Worm (Caenorhabditis elegans) whole organism, L4 larva: ENCODE results near the gene glp-1.

Experiments
- F49E8.2 ChIP-seq: sonication (generic microtip); optimal IDR thresholded peaks from 2 replicates; lab custom pipeline; 2016; ENCODE audit warnings: missing compliant biosample characterization, mild to moderate bottlenecking, missing genetic modification characterization, borderline replicate concordance
- Y48G9A.11 ChIP-seq: fragments of 200-800 bp; sonication (Bioruptor generic); IDR thresholded peaks from 2 replicates; pipeline ENCODE4 v1.3.6; 2022; ENCODE audit warnings: missing genetic modification reagents, missing genetic modification characterization, missing compliant biosample characterization
- Y75B8A.6 ChIP-seq: fragments of 200-800 bp; sonication (Bioruptor generic); IDR thresholded peaks from 2 replicates; pipeline ENCODE4 v1.3.6; 2022; ENCODE audit warnings: missing genetic modification reagents, missing genetic modification characterization, missing compliant biosample characterization
- aha-1 ChIP-seq: fragments of 150-350 bp; peaks from one replicate; lab custom pipeline; 2014; ENCODE audit warnings: missing biosample characterization, missing genetic modification characterization
- ceh-28 ChIP-seq: fragments of 150-350 bp; optimal IDR thresholded peaks from 2 replicates; lab custom pipeline; 2014; ENCODE audit warnings: missing biosample characterization, missing genetic modification reagents, missing genetic modification characterization
- daf-12 ChIP-seq: fragments of 150-350 bp; optimal IDR thresholded peaks from 2 replicates; lab custom pipeline; 2014; ENCODE audit warnings: missing biosample characterization, missing genetic modification reagents, missing genetic modification characterization
- dmd-6 ChIP-seq: fragments of 200-800 bp; sonication (Bioruptor generic); IDR thresholded peaks from 2 replicates; pipeline ENCODE4 v1.3.6; 2022; ENCODE audit warnings: missing genetic modification reagents, missing genetic modification characterization, missing compliant biosample characterization
- dpl-1 ChIP-seq: fragments of 150-350 bp; optimal IDR thresholded peaks from 2 replicates; lab custom pipeline; 2014; ENCODE audit warnings: missing biosample characterization, missing genetic modification reagents, missing genetic modification characterization
- dve-1 ChIP-seq: sonication (generic microtip); optimal IDR thresholded peaks from 2 replicates; lab custom pipeline; 2017; ENCODE audit warnings: antibody characterized with exemption, mild to moderate bottlenecking, missing genetic modification characterization, missing compliant biosample characterization; ENCODE audit not compliant: insufficient read depth
- fkh-10 ChIP-seq: fragments of 150-350 bp; optimal IDR thresholded peaks from 2 replicates; lab custom pipeline; 2014; ENCODE audit warnings: missing biosample characterization, missing genetic modification reagents, missing genetic modification characterization
- hlh-30 ChIP-seq: sonication (generic microtip); optimal IDR thresholded peaks from 2 replicates; lab custom pipeline; 2017; ENCODE audit warnings: antibody characterized with exemption, mild to moderate bottlenecking, missing genetic modification characterization, missing compliant biosample characterization; ENCODE audit not compliant: insufficient read depth
- hmg-1.1 ChIP-seq: fragments of 200-800 bp; sonication (Bioruptor generic); IDR thresholded peaks from 2 replicates; pipeline ENCODE4 v1.3.6; 2022; ENCODE audit warnings: missing genetic modification reagents, missing genetic modification characterization, missing compliant biosample characterization
- lin-1 ChIP-seq: fragments of 200-800 bp; sonication (Bioruptor generic); IDR thresholded peaks from 2 replicates; pipeline ENCODE4 v1.3.6; 2022; ENCODE audit warnings: missing genetic modification reagents, missing genetic modification characterization, missing compliant biosample characterization
- lin-38 ChIP-seq: fragments of 200-800 bp; sonication (Bioruptor generic); IDR thresholded peaks from 2 replicates; pipeline ENCODE4 v1.3.6; 2022; ENCODE audit warnings: missing genetic modification reagents, missing genetic modification characterization, missing compliant biosample characterization
- mdl-1 ChIP-seq, 2 experiments: fragments of 150-350 bp in 1 of 2; sonication (generic microtip) in 1 of 2; optimal IDR thresholded peaks; 2 replicates each; lab custom pipeline; 2014 to 2017; ENCODE audit warnings: missing biosample characterization in 2 of 2, missing genetic modification characterization in 2 of 2
- mes-2 ChIP-seq: sonication (generic microtip); optimal IDR thresholded peaks from 2 replicates; lab custom pipeline; 2016; ENCODE audit warnings: missing genotype, mild to moderate bottlenecking, missing genetic modification characterization, missing compliant biosample characterization; ENCODE audit not compliant: poor library complexity, severe bottlenecking
- nhr-11 ChIP-seq: fragments of 150-350 bp; optimal IDR thresholded peaks from 2 replicates; lab custom pipeline; 2014; ENCODE audit warnings: missing biosample characterization, missing genetic modification characterization
- nhr-28 ChIP-seq: fragments of 150-350 bp; optimal IDR thresholded peaks from 2 replicates; lab custom pipeline; 2014; ENCODE audit warnings: missing biosample characterization, missing genetic modification characterization
- nhr-6 ChIP-seq: fragments of 150-350 bp; optimal IDR thresholded peaks from 2 replicates; lab custom pipeline; 2014; ENCODE audit warnings: missing biosample characterization, missing genetic modification characterization
- pha-4 ChIP-seq, 2 experiments: fragments of 150-350 bp in 1 of 2; fragments of 200-800 bp in 1 of 2; sonication (Bioruptor generic) in 1 of 2; IDR thresholded peaks in 1 of 2; optimal IDR thresholded peaks in 1 of 2; 2 replicates each; pipeline versions ENCODE4 v1.3.6 to Lab custom; 2014 to 2022; ENCODE audit warnings: missing genetic modification characterization in 2 of 2, missing genetic modification reagents in 2 of 2, missing biosample characterization in 1 of 2, missing compliant biosample characterization in 1 of 2
- php-3 ChIP-seq: fragments of 200-800 bp; sonication (Bioruptor generic); IDR thresholded peaks from 2 replicates; pipeline ENCODE4 v1.3.6; 2022; ENCODE audit warnings: missing genetic modification reagents, missing genetic modification characterization, missing compliant biosample characterization
- set-16 ChIP-seq: fragments of 200-800 bp; sonication (Bioruptor generic); IDR thresholded peaks from 2 replicates; pipeline ENCODE4 v1.3.6; 2022; ENCODE audit warnings: missing genetic modification reagents, missing genetic modification characterization, missing compliant biosample characterization
- snpc-1.2 ChIP-seq: fragments of 200-800 bp; sonication (Bioruptor generic); IDR thresholded peaks from 2 replicates; pipeline ENCODE4 v1.3.6; 2022; ENCODE audit warnings: missing genetic modification reagents, missing genetic modification characterization, missing compliant biosample characterization
- snpc-4 ChIP-seq: fragments of 150-350 bp; optimal IDR thresholded peaks from 2 replicates; lab custom pipeline; 2014; ENCODE audit warnings: missing biosample characterization, missing genetic modification characterization
- spr-1 ChIP-seq: sonication (generic microtip); optimal IDR thresholded peaks from 2 replicates; lab custom pipeline; 2016; ENCODE audit warnings: mild to moderate bottlenecking, missing genetic modification characterization, missing compliant biosample characterization
- unc-62 ChIP-seq, 3 experiments: fragments of 150-350 bp in 1 of 3; sonication (generic microtip); optimal IDR thresholded peaks in 2 of 3; peaks in 1 of 3; 1 replicate in 1 of 3; 2 replicates in 2 of 3; lab custom pipeline; 2014 to 2017; ENCODE audit warnings: missing biosample characterization in 3 of 3, missing genetic modification characterization in 3 of 3, missing genetic modification reagents in 3 of 3, missing genotype in 1 of 3
- zag-1 ChIP-seq: fragments of 150-350 bp; optimal IDR thresholded peaks from 2 replicates; lab custom pipeline; 2014; ENCODE audit warnings: missing biosample characterization, missing genetic modification characterization

Gene glp-1

ce11 chrIII:9115745-9116144, 23.7 kb downstream of the glp-1 start:
- TF ChIP-seq dve-1 (tag; lab: Kevin White, UChicago) (no peak), zag-1 (tag; lab: Kevin White, UChicago) (no peak), Y48G9A.11 (GFP tag; lab: Robert Waterston, UW) (no peak), unc-62 (GFP tag; optimal IDR thresholded peaks at IDR 0.05 in 1 of 2; lab: Kevin White, UChicago) (peak in 1 of 2 experiments; percentile 77), unc-62 (tag; optimal IDR thresholded peaks at IDR 0.05; lab: Kevin White, UChicago) (no peak), set-16 (GFP tag; lab: Robert Waterston, UW) (no peak), hlh-30 (tag; lab: Kevin White, UChicago) (no peak), aha-1 (tag; lab: Kevin White, UChicago) (peak; percentile 52), lin-1 (GFP tag; lab: Robert Waterston, UW) (no peak), Y75B8A.6 (GFP tag; lab: Robert Waterston, UW) (no peak), hmg-1.1 (GFP tag; lab: Robert Waterston, UW) (no peak), nhr-11 (tag; lab: Kevin White, UChicago) (no peak), fkh-10 (GFP tag; lab: Kevin White, UChicago) (no peak), snpc-1.2 (no peak), daf-12 (tag; lab: Kevin White, UChicago) (no peak), ceh-28 (tag; lab: Kevin White, UChicago) (no peak), spr-1 (tag; lab: Kevin White, UChicago) (no peak)

DNA sequence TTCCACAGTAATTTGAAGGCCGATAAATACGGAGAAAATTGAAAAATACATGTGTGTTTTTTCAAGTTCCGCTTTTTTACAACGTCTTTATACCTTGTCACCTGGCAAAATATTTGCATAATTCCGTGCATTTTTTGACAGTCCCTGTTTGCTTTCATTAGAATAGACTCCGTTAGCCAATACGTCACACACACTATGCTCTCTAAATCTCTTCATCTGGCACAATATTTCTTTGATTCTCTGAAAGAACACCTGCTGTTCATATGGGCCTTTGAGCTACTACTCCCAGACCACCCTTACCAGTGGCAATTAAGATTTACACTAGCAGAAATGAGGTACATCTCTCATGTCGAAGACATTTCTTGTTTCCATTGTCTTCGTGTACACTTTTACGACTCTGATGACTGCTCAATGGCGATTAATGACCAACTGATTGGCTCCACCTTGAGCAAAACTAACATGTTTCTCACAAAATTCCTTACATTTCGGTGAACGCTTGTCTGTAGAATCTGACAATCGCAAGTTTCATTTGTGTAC, 26.3 kb downstream of the glp-1 start, which contains the start of gene grl-11:
Gene grl-11 (minus strand): TSS at position 51 of the 537 bp plus-strand sequence.
- TF ChIP-seq php-3 (GFP tag; lab: Robert Waterston, UW) (no peak), unc-62 (GFP tag; optimal IDR thresholded peaks at IDR 0.05 in 1 of 2; lab: Kevin White, UChicago) (peak in 1 of 2 experiments; percentile 81), unc-62 (tag; optimal IDR thresholded peaks at IDR 0.05; lab: Kevin White, UChicago) (no peak)

DNA sequence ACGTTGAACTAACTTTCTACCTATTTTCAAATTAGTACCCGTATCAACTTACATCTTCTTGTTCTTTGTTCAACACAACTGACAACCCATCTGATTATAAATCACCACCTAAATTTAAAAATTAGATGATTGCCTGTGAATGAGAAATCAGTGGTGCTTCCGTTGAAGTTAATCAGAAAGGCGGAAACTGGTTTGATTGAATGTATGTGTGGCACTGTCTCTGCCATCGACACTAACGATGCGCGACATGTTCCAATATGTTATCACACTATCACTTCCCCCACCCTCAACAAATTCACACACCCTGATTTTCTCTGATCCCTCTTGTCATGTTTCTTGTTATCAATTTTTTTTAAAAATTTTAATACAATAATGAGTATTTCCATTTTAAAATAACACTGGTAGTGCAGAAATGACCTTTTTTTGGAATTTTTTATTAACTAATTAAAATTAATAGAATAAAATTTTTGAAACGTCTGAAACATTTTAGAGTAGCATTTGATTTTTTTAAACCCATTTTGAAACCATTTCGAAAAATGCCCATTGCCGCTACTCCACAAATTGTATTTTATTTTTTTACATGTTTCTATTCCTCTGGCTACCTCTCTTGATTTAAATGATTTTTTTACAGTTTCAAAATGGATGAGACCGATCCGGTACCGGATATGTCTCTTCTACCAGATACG, 27.0 kb downstream of the glp-1 start, which contains the start of gene ced-11:
Gene ced-11 (plus strand): TSS at position 636 of the 686 bp plus-strand sequence.
- peak in 1 of 2 experiments; percentile 17 for TF ChIP-seq unc-62 (GFP tag; optimal IDR thresholded peaks at IDR 0.05 in 1 of 2; lab: Kevin White, UChicago)
- no peak for TF ChIP-seq unc-62 (tag; optimal IDR thresholded peaks at IDR 0.05; lab: Kevin White, UChicago)
- no peak for TF ChIP-seq nhr-6 (tag; lab: Kevin White, UChicago)
- TF ChIP-seq, all 104 proteins: peak for 1

DNA sequence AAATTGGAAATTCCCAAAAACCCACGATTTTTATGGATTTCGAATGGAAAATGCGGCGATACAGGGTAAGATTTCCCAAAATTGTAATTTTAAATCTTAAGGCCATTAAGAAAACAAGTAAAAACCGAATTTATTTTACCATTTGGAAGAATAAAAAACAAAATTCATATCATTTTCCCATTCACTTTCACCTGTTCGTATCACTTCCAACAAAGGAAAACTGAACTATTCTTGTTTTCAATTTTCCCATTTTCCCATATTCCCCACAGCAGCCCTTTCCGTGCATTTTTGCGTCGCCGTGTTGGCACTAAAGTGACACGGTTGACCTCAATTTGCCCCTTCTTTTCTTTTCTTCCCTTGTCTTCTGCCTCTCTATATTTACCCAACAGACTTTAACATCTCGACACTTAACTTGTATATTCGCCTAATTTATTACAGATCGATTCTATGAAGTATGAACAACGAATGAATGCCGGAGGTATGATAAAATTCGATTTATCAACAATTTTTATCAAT, 33.8 kb downstream of the glp-1 start, which contains the start of gene sec-16A.1:
Gene sec-16A.1 (plus strand): TSS at position 51 of the 516 bp plus-strand sequence.
- TF ChIP-seq unc-62 (GFP tag; optimal IDR thresholded peaks at IDR 0.05 in 1 of 2; lab: Kevin White, UChicago) (peak in 1 of 2 experiments; percentile 93), unc-62 (tag; optimal IDR thresholded peaks at IDR 0.05; lab: Kevin White, UChicago) (no peak), aha-1 (tag; lab: Kevin White, UChicago) (peak; percentile 44), dmd-6 (GFP tag; lab: Robert Waterston, UW) (no peak), pha-4 (GFP tag; IDR thresholded peaks at IDR 0.05; lab: Robert Waterston, UW) (no peak), pha-4 (tag; optimal IDR thresholded peaks at IDR 0.05; lab: Kevin White, UChicago) (peak; percentile 60), lin-38 (no peak), F49E8.2 (no peak), dve-1 (tag; lab: Kevin White, UChicago) (no peak), hmg-1.1 (GFP tag; lab: Robert Waterston, UW) (0 out of 2 replicates have a peak, but pooled peaks have one; percentile 24), nhr-28 (tag; lab: Kevin White, UChicago) (peak; percentile 4), mdl-1 (tag; optimal IDR thresholded peaks at IDR 0.05; lab: Kevin White, UChicago) (no peak), mes-2 (tag; lab: Kevin White, UChicago) (peak; percentile 75), dpl-1 (peak; percentile 41), snpc-4 (tag; lab: Kevin White, UChicago) (no peak)
- TF ChIP-seq, all 104 proteins: peak for 7
